Fruit fly (Drosophila melanogaster) whole organism, adult: ENCODE results near the gene CG4822.

Experiments used
- CG12768 ChIP-seq: fragments of 200-800 bp; sonication (Bioruptor generic); optimal IDR thresholded peaks from 2 replicates; lab custom pipeline; 2017; ENCODE audit warnings: missing biosample characterization, missing genetic modification characterization, mild to moderate bottlenecking, moderate library complexity, missing genetic modification reagents
- pad ChIP-seq: fragments of 200-800 bp; sonication (Bioruptor generic); optimal IDR thresholded peaks from 3 replicates; lab custom pipeline; 2017; ENCODE audit warnings: missing biosample characterization, missing genetic modification characterization, mild to moderate bottlenecking, moderate library complexity, missing genetic modification reagents

DNA sequence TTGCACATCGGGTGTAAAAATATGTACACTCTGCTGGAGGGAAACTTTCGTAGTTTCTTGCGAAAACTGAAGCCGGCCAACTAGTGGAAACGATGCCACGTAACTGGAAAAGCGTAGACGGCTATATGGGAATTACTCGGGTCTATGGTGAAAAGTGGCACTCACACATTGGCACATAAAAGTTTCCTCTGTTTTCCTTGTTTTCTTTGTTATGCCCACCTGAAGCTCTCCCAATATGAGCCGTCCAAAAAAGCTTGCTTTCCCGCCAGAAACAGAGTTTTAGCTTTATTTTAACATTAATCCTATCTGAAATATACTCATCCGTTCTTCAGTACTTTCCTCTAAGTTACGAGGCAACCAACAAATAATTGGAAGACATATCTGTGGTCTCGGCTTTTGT, 9.1 kb upstream of the CG4822 start, which contains the start of gene CG3164:
- no peak for TF ChIP-seq CG12768
- TF ChIP-seq pad (GFP tag; lab: Kevin White, UChicago): no peak
